Worm (Caenorhabditis elegans): ENCODE results near the gene Y59C2A.3.
A peak's percentile ranks its signal among the peaks of the same experiment; 100 is the strongest.

Gene Y59C2A.3

ce11 chrII:2176688-2177087, 43.0 kb downstream of the Y59C2A.3 start, which contains the start of gene gba-1:
gba-1 (plus strand) TSS chrII:2176741.
- TF ChIP-seq Y55F3AM.14 (GFP tag; optimal IDR thresholded peaks at IDR 0.05) (no peak), ceh-82 (tag; optimal IDR thresholded peaks at IDR 0.05) (no peak), zag-1 (tag; optimal IDR thresholded peaks at IDR 0.05) (no peak), fos-1 (tag; optimal IDR thresholded peaks at IDR 0.05) (peak; percentile 30), unc-39 (tag; optimal IDR thresholded peaks at IDR 0.05) (no peak), skn-1 (tag; optimal IDR thresholded peaks at IDR 0.05) (no peak), crh-2 (tag; optimal IDR thresholded peaks at IDR 0.05) (peak; percentile 10)

ce11 chrII:2175367-2175766, 44.4 kb downstream of the Y59C2A.3 start, which contains the start of gene C33C12.7:
C33C12.7 (minus strand) TSS chrII:2175467.
- TF ChIP-seq lin-13 (GFP tag; optimal IDR thresholded peaks at IDR 0.05), result no peak
- TF ChIP-seq fos-1 (tag; optimal IDR thresholded peaks at IDR 0.05), result no peak
- no peak for TF ChIP-seq egl-27 (tag; optimal IDR thresholded peaks at IDR 0.05)
- no peak for TF ChIP-seq mdl-1 (tag; optimal IDR thresholded peaks at IDR 0.05)
- no peak for TF ChIP-seq sem-4 (tag; optimal IDR thresholded peaks at IDR 0.05)
- no peak for TF ChIP-seq snpc-4 (tag; optimal IDR thresholded peaks at IDR 0.05)

- TF ChIP-seq nhr-11 (tag; optimal IDR thresholded peaks at IDR 0.05) (no peak), egl-27 (tag; optimal IDR thresholded peaks at IDR 0.05) (no peak), R02D3.7 (tag; optimal IDR thresholded peaks at IDR 0.05) (no peak), ama-1 (optimal IDR thresholded peaks at IDR 0.05) (no peak), sma-9 (GFP tag; optimal IDR thresholded peaks at IDR 0.05) (no peak), sma-9 (tag; optimal IDR thresholded peaks at IDR 0.05) (no peak), unc-39 (tag; optimal IDR thresholded peaks at IDR 0.05) (no peak), sem-4 (tag; optimal IDR thresholded peaks at IDR 0.05) (no peak), skn-1 (tag; optimal IDR thresholded peaks at IDR 0.05) (no peak), ceh-16 (tag; optimal IDR thresholded peaks at IDR 0.05) (no peak), nhr-129 (tag; optimal IDR thresholded peaks at IDR 0.05) (no peak), peb-1 (tag; optimal IDR thresholded peaks at IDR 0.05) (no peak), nhr-12 (tag; optimal IDR thresholded peaks at IDR 0.05) (no peak), nhr-6 (tag; optimal IDR thresholded peaks at IDR 0.05) (no peak), crh-2 (tag; optimal IDR thresholded peaks at IDR 0.05) (no peak)
Observed at ce11 chrII:2170085-2170484, 49.6 kb downstream of the Y59C2A.3 start, which contains the start of gene C33C12.12. C33C12.12 (minus strand) TSS chrII:2170185.

- no peak for TF ChIP-seq ztf-1 (GFP tag; conservative IDR thresholded peaks at IDR 0.05)
- no peak for TF ChIP-seq nhr-11 (tag; optimal IDR thresholded peaks at IDR 0.05)
- TF ChIP-seq gmeb-1 (tag; optimal IDR thresholded peaks at IDR 0.05), result no peak
- TF ChIP-seq aly-2 (tag; optimal IDR thresholded peaks at IDR 0.05), result no peak
- no peak for TF ChIP-seq F13H6.1 (tag; optimal IDR thresholded peaks at IDR 0.05)
- no peak for TF ChIP-seq alr-1 (tag; optimal IDR thresholded peaks at IDR 0.05)
- no peak for TF ChIP-seq ZK546.5 (tag; optimal IDR thresholded peaks at IDR 0.05)
- TF ChIP-seq sma-3 (GFP tag; optimal IDR thresholded peaks at IDR 0.05), result no peak
- no peak for TF ChIP-seq ceh-82 (tag; optimal IDR thresholded peaks at IDR 0.05)
- TF ChIP-seq blmp-1 (tag; optimal IDR thresholded peaks at IDR 0.05; ENCODE audit: insufficient read depth), result no peak
- no peak for TF ChIP-seq nhr-12 (tag; optimal IDR thresholded peaks at IDR 0.05)
- TF ChIP-seq skn-1 (tag; optimal IDR thresholded peaks at IDR 0.05), result no peak
- no peak for TF ChIP-seq unc-55 (GFP tag; optimal IDR thresholded peaks at IDR 0.05)
- no peak for TF ChIP-seq lin-13 (GFP tag; optimal IDR thresholded peaks at IDR 0.05)
- TF ChIP-seq nhr-23 (tag; optimal IDR thresholded peaks at IDR 0.05), result no peak
- no peak for TF ChIP-seq unc-62 (GFP tag; optimal IDR thresholded peaks at IDR 0.05)
- no peak for TF ChIP-seq crh-2 (tag; optimal IDR thresholded peaks at IDR 0.05)
Observed at ce11 chrII:2168374-2168773, 51.3 kb downstream of the Y59C2A.3 start, which contains the start of gene fbxb-38. fbxb-38 (minus strand) TSS chrII:2168763.

- TF ChIP-seq ama-1 (optimal IDR thresholded peaks at IDR 0.05) (no peak), F13H6.1 (tag; optimal IDR thresholded peaks at IDR 0.05) (no peak), Y55F3AM.14 (GFP tag; optimal IDR thresholded peaks at IDR 0.05) (no peak), mdl-1 (tag; optimal IDR thresholded peaks at IDR 0.05) (no peak), ztf-4 (tag; optimal IDR thresholded peaks at IDR 0.05) (no peak), sem-4 (tag; optimal IDR thresholded peaks at IDR 0.05) (no peak), aly-2 (tag; optimal IDR thresholded peaks at IDR 0.05) (no peak), sma-3 (GFP tag; optimal IDR thresholded peaks at IDR 0.05) (no peak), nhr-23 (tag; optimal IDR thresholded peaks at IDR 0.05) (no peak)
Observed at ce11 chrII:2166376-2166775, 53.3 kb downstream of the Y59C2A.3 start, which contains the start of gene C33C12.4. C33C12.4 (minus strand) TSS chrII:2166476.

Data from whole organism, L2 larva.